Worm (Caenorhabditis elegans): Measurements from ENCODE around the gene gnrr-5.

DNA sequence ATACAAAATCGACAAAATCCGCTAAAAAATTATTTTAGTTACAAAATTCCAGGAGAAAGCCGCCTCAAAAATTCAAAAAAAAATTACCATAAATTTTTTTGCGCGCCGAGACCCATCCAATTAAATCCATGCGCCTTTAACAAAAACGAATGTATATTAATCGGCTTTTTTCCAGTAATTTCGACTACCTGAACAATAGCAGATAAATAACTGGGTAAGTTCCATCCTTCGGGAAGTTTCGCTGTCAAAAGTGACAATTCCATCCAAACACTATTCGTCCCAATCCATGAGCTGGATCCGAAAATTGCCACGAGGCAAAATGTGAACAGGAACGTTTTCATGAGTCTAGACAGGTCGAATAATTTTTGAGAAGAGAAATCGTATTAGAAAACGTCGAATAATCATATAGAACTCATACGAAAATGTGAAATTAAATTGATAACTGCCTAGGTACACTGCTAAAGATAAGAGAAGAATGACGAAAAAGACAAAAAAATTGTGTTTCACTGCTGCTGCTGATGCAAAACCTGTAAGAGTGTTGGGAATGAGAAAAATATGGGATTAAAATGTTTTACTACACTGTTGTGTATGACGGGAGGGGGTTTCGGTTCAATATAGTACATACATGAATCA, 11.7 kb downstream of the gnrr-5 start, which contains the start of gene rft-1:
- TF ChIP-seq unc-62 (GFP tag; optimal IDR thresholded peaks at IDR 0.05) (no peak), unc-39 (tag; optimal IDR thresholded peaks at IDR 0.05) (no peak), elt-3 (tag; optimal IDR thresholded peaks at IDR 0.05) (no peak), snpc-4 (tag; optimal IDR thresholded peaks at IDR 0.05) (no peak), ceh-82 (tag; optimal IDR thresholded peaks at IDR 0.05) (no peak), aly-2 (tag; optimal IDR thresholded peaks at IDR 0.05) (no peak), R02D3.7 (tag; optimal IDR thresholded peaks at IDR 0.05) (no peak), ama-1 (optimal IDR thresholded peaks at IDR 0.05) (no peak), zag-1 (tag; optimal IDR thresholded peaks at IDR 0.05) (no peak), sma-3 (GFP tag; optimal IDR thresholded peaks at IDR 0.05) (no peak), sma-9 (GFP tag; optimal IDR thresholded peaks at IDR 0.05) (no peak), sma-9 (tag; optimal IDR thresholded peaks at IDR 0.05) (no peak), sem-4 (tag; optimal IDR thresholded peaks at IDR 0.05) (no peak), nhr-23 (tag; optimal IDR thresholded peaks at IDR 0.05) (no peak)
